Worm (Caenorhabditis elegans) whole organism, early embryonic: ENCODE measurements around the gene gln-5.

ENCODE experiments used
- aly-1 ChIP-seq: sonication (generic microtip); optimal IDR thresholded peaks from 2 replicates; lab custom pipeline; 2016; ENCODE audit warnings: missing genetic modification characterization, missing compliant biosample characterization
- ama-1 ChIP-seq: fragments of 150-350 bp; optimal IDR thresholded peaks from 2 replicates; lab custom pipeline; 2014
- ceh-36 ChIP-seq: sonication (generic microtip); optimal IDR thresholded peaks from 2 replicates; lab custom pipeline; 2016; ENCODE audit warnings: missing genetic modification characterization, inconsistent platforms, missing compliant biosample characterization
- ets-7 ChIP-seq: sonication (generic microtip); optimal IDR thresholded peaks from 2 replicates; lab custom pipeline; 2016; ENCODE audit warnings: missing genotype, missing genetic modification characterization, missing compliant biosample characterization
- tbx-37 ChIP-seq: fragments of 200-800 bp; sonication (Bioruptor generic); conservative IDR thresholded peaks from 2 replicates; pipeline ENCODE4 v1.3.6; 2022; ENCODE audit warnings: missing genetic modification reagents, missing genetic modification characterization, missing compliant biosample characterization

ce11 chrIV:17276705-17277458 lies 3.4 kb upstream of the gln-5 start, which contains the start of gene clec-196:
- TF ChIP-seq ceh-36 (no peak), ets-7 (tag; lab: Kevin White, UChicago) (no peak), tbx-37 (GFP tag; lab: Robert Waterston, UW) (no peak), aly-1 (tag; lab: Kevin White, UChicago) (no peak), ama-1 (lab: Kevin White, UChicago) (no peak)
